Worm (Caenorhabditis elegans) whole organism, L4 larva: ENCODE measurements around the gene scl-3.

ENCODE experiments used
- ZK546.5 ChIP-seq, 2 experiments: sonication (generic microtip); optimal IDR thresholded peaks; 2 replicates each; lab custom pipeline; 2017; ENCODE audit warnings: missing biosample characterization in 2 of 2, missing genetic modification characterization in 2 of 2
- dmd-8 ChIP-seq: fragments of 200-800 bp; sonication (Bioruptor generic); IDR thresholded peaks from 2 replicates; pipeline ENCODE4 v1.3.6; 2022; ENCODE audit warnings: missing genetic modification characterization, missing compliant biosample characterization
- dpl-1 ChIP-seq: fragments of 150-350 bp; optimal IDR thresholded peaks from 2 replicates; lab custom pipeline; 2014; ENCODE audit warnings: missing biosample characterization, missing genetic modification reagents, missing genetic modification characterization
- fos-1 ChIP-seq: fragments of 150-350 bp; optimal IDR thresholded peaks from 2 replicates; lab custom pipeline; 2014; ENCODE audit warnings: missing biosample characterization, missing genetic modification characterization
- hlh-30 ChIP-seq: sonication (generic microtip); optimal IDR thresholded peaks from 2 replicates; lab custom pipeline; 2017; ENCODE audit warnings: antibody characterized with exemption, mild to moderate bottlenecking, missing genetic modification characterization, missing compliant biosample characterization; ENCODE audit not compliant: insufficient read depth
- hmg-1.1 ChIP-seq: fragments of 200-800 bp; sonication (Bioruptor generic); IDR thresholded peaks from 2 replicates; pipeline ENCODE4 v1.3.6; 2022; ENCODE audit warnings: missing genetic modification reagents, missing genetic modification characterization, missing compliant biosample characterization
- lin-15B ChIP-seq: fragments of 150-350 bp; sonication (generic microtip); optimal IDR thresholded peaks from 3 replicates; lab custom pipeline; 2014; ENCODE audit warnings: missing biosample characterization, missing genetic modification characterization
- lir-3 ChIP-seq: sonication (generic microtip); optimal IDR thresholded peaks from 2 replicates; lab custom pipeline; 2016; ENCODE audit warnings: mild to moderate bottlenecking, missing genetic modification characterization, missing compliant biosample characterization
- nhr-11 ChIP-seq: fragments of 150-350 bp; optimal IDR thresholded peaks from 2 replicates; lab custom pipeline; 2014; ENCODE audit warnings: missing biosample characterization, missing genetic modification characterization
- nhr-6 ChIP-seq: fragments of 150-350 bp; optimal IDR thresholded peaks from 2 replicates; lab custom pipeline; 2014; ENCODE audit warnings: missing biosample characterization, missing genetic modification characterization
- nhr-76 ChIP-seq: fragments of 150-350 bp; optimal IDR thresholded peaks from 2 replicates; lab custom pipeline; 2014; ENCODE audit warnings: missing biosample characterization, missing genetic modification characterization
- snpc-1.2 ChIP-seq: fragments of 200-800 bp; sonication (Bioruptor generic); IDR thresholded peaks from 2 replicates; pipeline ENCODE4 v1.3.6; 2022; ENCODE audit warnings: missing genetic modification reagents, missing genetic modification characterization, missing compliant biosample characterization
- spr-3 ChIP-seq: fragments of 200-800 bp; sonication (Bioruptor generic); optimal IDR thresholded peaks from 2 replicates; lab custom pipeline; 2018; ENCODE audit warnings: mild to moderate bottlenecking, missing genetic modification characterization, missing compliant biosample characterization
- unc-62 ChIP-seq, 3 experiments: fragments of 150-350 bp in 1 of 3; sonication (generic microtip); optimal IDR thresholded peaks in 2 of 3; peaks in 1 of 3; 1 replicate in 1 of 3; 2 replicates in 2 of 3; lab custom pipeline; 2014 to 2017; ENCODE audit warnings: missing biosample characterization in 3 of 3, missing genetic modification characterization in 3 of 3, missing genetic modification reagents in 3 of 3, missing genotype in 1 of 3

DNA sequence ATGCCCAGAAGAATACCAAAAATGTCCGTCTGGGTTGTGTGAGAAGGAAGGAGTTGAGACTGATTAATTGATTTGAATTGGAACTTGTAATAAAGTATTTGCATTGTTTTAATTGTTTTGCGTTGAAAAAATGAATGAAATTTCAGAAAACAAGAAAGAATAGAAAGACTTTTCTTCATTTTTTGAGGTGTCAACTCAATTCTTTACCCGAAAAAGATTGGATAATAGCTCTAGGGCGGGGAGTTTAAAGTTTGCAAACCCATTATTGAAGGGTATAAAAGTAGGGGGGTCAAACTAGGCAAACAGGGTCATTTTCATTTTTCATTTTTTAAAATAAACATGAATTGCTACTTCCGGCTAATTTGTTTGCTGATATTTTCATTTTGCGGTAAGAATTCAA lies 11.2 kb upstream of the scl-3 start, which contains the start of gene scl-10:
- TF ChIP-seq snpc-1.2: no peak
- TF ChIP-seq spr-3: no peak
- TF ChIP-seq nhr-6 (tag; lab: Kevin White, UChicago): no peak
- no peak for TF ChIP-seq ZK546.5 (tag; optimal IDR thresholded peaks at IDR 0.05; lab: Kevin White, UChicago)
- no peak for TF ChIP-seq nhr-11 (tag; lab: Kevin White, UChicago)
- TF ChIP-seq lir-3 (tag; lab: Kevin White, UChicago): no peak
- no peak for TF ChIP-seq dpl-1 (GFP tag; lab: Kevin White, UChicago)
- TF ChIP-seq lin-15B: no peak
- TF ChIP-seq unc-62 (GFP tag; optimal IDR thresholded peaks at IDR 0.05 in 1 of 2; lab: Kevin White, UChicago): no peak
- no peak for TF ChIP-seq unc-62 (tag; optimal IDR thresholded peaks at IDR 0.05; lab: Kevin White, UChicago)
- TF ChIP-seq hlh-30 (tag; lab: Kevin White, UChicago): no peak
- no peak for TF ChIP-seq nhr-76 (tag; lab: Kevin White, UChicago)
- TF ChIP-seq dmd-8 (GFP tag; lab: Robert Waterston, UW): no peak
- no peak for TF ChIP-seq fos-1 (tag; lab: Kevin White, UChicago)
- TF ChIP-seq hmg-1.1 (GFP tag; lab: Robert Waterston, UW): no peak
